Worm (Caenorhabditis elegans) whole organism, mixed stage, embryonic: ENCODE results near the gene srbc-76.

ENCODE experiments used
- M03D4.4 ChIP-seq: sonication (generic microtip); optimal IDR thresholded peaks from 2 replicates; lab custom pipeline; 2017; ENCODE audit warnings: mild to moderate bottlenecking, missing genetic modification characterization, missing compliant biosample characterization
- bed-3 ChIP-seq: fragments of 200-800 bp; sonication (Bioruptor generic); optimal IDR thresholded peaks from 3 replicates; lab custom pipeline; 2018; ENCODE audit warnings: mild to moderate bottlenecking, missing genetic modification characterization, moderate library complexity, missing compliant biosample characterization
- blmp-1 ChIP-seq: fragments of 150-350 bp; optimal IDR thresholded peaks from 2 replicates; lab custom pipeline; 2014; ENCODE audit warnings: missing biosample characterization, missing genetic modification characterization
- ceh-39 ChIP-seq: fragments of 150-350 bp; optimal IDR thresholded peaks from 2 replicates; lab custom pipeline; 2014; ENCODE audit warnings: missing biosample characterization, missing genetic modification characterization
- ceh-43 ChIP-seq: fragments of 200-800 bp; sonication (Bioruptor generic); optimal IDR thresholded peaks from 2 replicates; lab custom pipeline; 2018; ENCODE audit warnings: mild to moderate bottlenecking, missing genetic modification characterization, moderate library complexity, missing compliant biosample characterization
- ceh-83 ChIP-seq: fragments of 200-800 bp; sonication (Bioruptor generic); optimal IDR thresholded peaks from 2 replicates; lab custom pipeline; 2018; ENCODE audit warnings: mild to moderate bottlenecking, missing genetic modification characterization, missing compliant biosample characterization
- cnd-1 ChIP-seq: fragments of 200-800 bp; sonication (Bioruptor generic); optimal IDR thresholded peaks from 2 replicates; lab custom pipeline; 2018; ENCODE audit warnings: mild to moderate bottlenecking, missing genetic modification characterization, missing compliant biosample characterization
- drap-1 ChIP-seq: fragments of 200-800 bp; sonication (Bioruptor generic); optimal IDR thresholded peaks from 3 replicates; lab custom pipeline; 2018; ENCODE audit warnings: mild to moderate bottlenecking, missing genetic modification characterization, missing compliant biosample characterization
- elt-1 ChIP-seq: sonication (generic microtip); optimal IDR thresholded peaks from 2 replicates; lab custom pipeline; 2017; ENCODE audit warnings: missing genetic modification characterization, mild to moderate bottlenecking, missing compliant biosample characterization, antibody characterized with exemption, moderate library complexity, borderline replicate concordance; ENCODE audit not compliant: insufficient read depth
- flh-1 ChIP-seq: fragments of 200-800 bp; sonication (Bioruptor generic); optimal IDR thresholded peaks from 2 replicates; lab custom pipeline; 2018; ENCODE audit warnings: mild to moderate bottlenecking, missing genetic modification characterization, moderate library complexity, missing compliant biosample characterization
- ham-2 ChIP-seq: fragments of 200-800 bp; sonication (Bioruptor generic); optimal IDR thresholded peaks from 2 replicates; lab custom pipeline; 2018; ENCODE audit warnings: mild to moderate bottlenecking, missing genetic modification characterization, missing compliant biosample characterization
- lin-13 ChIP-seq: fragments of 150-350 bp; optimal IDR thresholded peaks from 2 replicates; lab custom pipeline; 2014; ENCODE audit warnings: missing biosample characterization, missing genetic modification characterization
- lin-32 ChIP-seq: fragments of 200-800 bp; sonication (Bioruptor generic); optimal IDR thresholded peaks from 2 replicates; lab custom pipeline; 2018; ENCODE audit warnings: mild to moderate bottlenecking, missing genetic modification characterization, missing compliant biosample characterization
- lsy-2 ChIP-seq: fragments of 150-350 bp; optimal IDR thresholded peaks from 2 replicates; lab custom pipeline; 2014; ENCODE audit warnings: missing biosample characterization, missing genetic modification characterization
- mep-1 ChIP-seq: fragments of 150-350 bp; optimal IDR thresholded peaks from 2 replicates; lab custom pipeline; 2017; ENCODE audit warnings: missing biosample characterization, missing genetic modification reagents, missing genetic modification characterization, inconsistent platforms
- mls-2 ChIP-seq: sonication (generic microtip); optimal IDR thresholded peaks from 2 replicates; lab custom pipeline; 2016; ENCODE audit warnings: mild to moderate bottlenecking, missing genetic modification characterization, moderate library complexity, missing compliant biosample characterization
- nhr-2 ChIP-seq: fragments of 150-350 bp; optimal IDR thresholded peaks from 2 replicates; lab custom pipeline; 2014; ENCODE audit warnings: missing biosample characterization, missing genetic modification characterization
- nhr-237 ChIP-seq: fragments of 150-350 bp; optimal IDR thresholded peaks from 2 replicates; lab custom pipeline; 2014; ENCODE audit warnings: missing biosample characterization, missing genetic modification characterization
- nhr-76 ChIP-seq: sonication (generic microtip); optimal IDR thresholded peaks from 2 replicates; lab custom pipeline; 2017; ENCODE audit warnings: missing biosample characterization, missing genetic modification characterization
- pha-4 ChIP-seq: fragments of 150-350 bp; optimal IDR thresholded peaks from 2 replicates; lab custom pipeline; 2018; ENCODE audit warnings: missing biosample characterization, missing genetic modification reagents, missing genetic modification characterization
- snpc-4 ChIP-seq: fragments of 150-350 bp; optimal IDR thresholded peaks from 2 replicates; lab custom pipeline; 2014; ENCODE audit warnings: missing biosample characterization, missing genetic modification characterization
- sptf-1 ChIP-seq: sonication (generic microtip); optimal IDR thresholded peaks from 2 replicates; lab custom pipeline; 2017; ENCODE audit warnings: mild to moderate bottlenecking, missing genetic modification characterization, moderate library complexity, missing compliant biosample characterization
- tbx-8 ChIP-seq: fragments of 200-800 bp; sonication (Bioruptor generic); optimal IDR thresholded peaks from 2 replicates; lab custom pipeline; 2018; ENCODE audit warnings: mild to moderate bottlenecking, missing genetic modification characterization, moderate library complexity, missing compliant biosample characterization
- unc-120 ChIP-seq: sonication (generic microtip); optimal IDR thresholded peaks from 2 replicates; lab custom pipeline; 2017; ENCODE audit warnings: missing genetic modification characterization, missing compliant biosample characterization; ENCODE audit not compliant: poor library complexity, severe bottlenecking
- unc-39 ChIP-seq: fragments of 150-350 bp; optimal IDR thresholded peaks from 2 replicates; lab custom pipeline; 2014; ENCODE audit warnings: missing biosample characterization, missing genetic modification characterization
- unc-62 ChIP-seq: fragments of 150-350 bp; optimal IDR thresholded peaks from 2 replicates; lab custom pipeline; 2014; ENCODE audit warnings: missing biosample characterization, missing genetic modification reagents, missing genetic modification characterization
- zip-8 ChIP-seq: fragments of 150-350 bp; optimal IDR thresholded peaks from 2 replicates; lab custom pipeline; 2014; ENCODE audit warnings: missing biosample characterization, missing genetic modification characterization
- ztf-11 ChIP-seq: fragments of 150-350 bp; optimal IDR thresholded peaks from 2 replicates; lab custom pipeline; 2014; ENCODE audit warnings: missing biosample characterization, missing genetic modification characterization

The srbc-76 gene

DNA sequence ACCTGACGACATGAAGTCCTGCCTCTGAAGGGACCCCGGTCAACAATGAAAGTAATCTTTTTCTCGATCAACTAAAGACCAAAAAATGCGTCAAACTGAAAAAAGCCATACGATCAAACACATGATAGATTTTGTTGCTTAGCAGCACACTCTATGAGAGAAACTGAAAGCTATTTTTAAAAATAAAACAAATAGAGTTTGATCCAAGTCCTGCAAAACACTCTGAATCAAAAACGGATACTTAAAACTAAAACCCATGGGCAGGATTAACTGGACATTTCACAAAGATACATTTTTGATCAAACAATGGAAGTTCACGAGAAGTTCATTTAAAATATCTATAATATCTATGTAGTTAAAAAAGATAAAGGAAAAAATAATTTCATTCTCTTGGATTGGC, 15.2 kb downstream of the srbc-76 start, which contains the start of gene T10H4.13:
Gene T10H4.13 (minus strand): TSS at position 101 of the 400 bp plus-strand sequence.
- TF ChIP-seq ceh-83 (GFP tag; lab: Kevin White, UChicago) (no peak), mep-1 (tag; lab: Kevin White, UChicago) (no peak), nhr-237 (no peak), lin-13 (tag; lab: Kevin White, UChicago) (no peak), bed-3 (GFP tag; lab: Kevin White, UChicago) (no peak), elt-1 (tag; lab: Kevin White, UChicago) (no peak), blmp-1 (tag; lab: Kevin White, UChicago) (no peak), nhr-76 (tag; lab: Kevin White, UChicago) (no peak), unc-62 (no peak), flh-1 (no peak), zip-8 (tag; lab: Kevin White, UChicago) (no peak), mls-2 (tag; lab: Kevin White, UChicago) (no peak), snpc-4 (tag; lab: Kevin White, UChicago) (no peak)

DNA sequence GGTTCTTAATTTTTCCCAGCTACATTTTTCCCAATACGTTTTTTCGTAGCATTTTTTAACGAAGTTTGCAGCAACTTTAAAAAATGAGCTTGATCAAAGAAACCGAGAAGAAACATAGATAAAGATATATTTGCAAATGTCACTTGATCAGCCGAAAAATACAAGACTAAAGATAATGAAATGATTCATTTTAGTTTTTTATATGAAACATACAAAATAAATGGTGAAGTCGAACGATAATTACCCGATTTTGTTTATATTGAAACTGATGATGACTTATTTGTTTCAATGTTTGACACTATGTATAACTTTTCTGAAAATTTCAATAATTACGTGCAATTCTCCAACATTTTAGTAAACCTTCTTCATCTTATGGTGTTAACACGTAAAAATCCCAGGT, 16.1 kb downstream of the srbc-76 start, which contains the start of gene srw-22:
Gene srw-22 (plus strand): TSS at position 301 of the 400 bp plus-strand sequence.
- TF ChIP-seq ham-2 (GFP tag; lab: Kevin White, UChicago) (no peak), unc-39 (tag; lab: Kevin White, UChicago) (no peak), M03D4.4 (tag; lab: Kevin White, UChicago) (no peak), nhr-237 (no peak), tbx-8 (GFP tag; lab: Kevin White, UChicago) (no peak)

DNA sequence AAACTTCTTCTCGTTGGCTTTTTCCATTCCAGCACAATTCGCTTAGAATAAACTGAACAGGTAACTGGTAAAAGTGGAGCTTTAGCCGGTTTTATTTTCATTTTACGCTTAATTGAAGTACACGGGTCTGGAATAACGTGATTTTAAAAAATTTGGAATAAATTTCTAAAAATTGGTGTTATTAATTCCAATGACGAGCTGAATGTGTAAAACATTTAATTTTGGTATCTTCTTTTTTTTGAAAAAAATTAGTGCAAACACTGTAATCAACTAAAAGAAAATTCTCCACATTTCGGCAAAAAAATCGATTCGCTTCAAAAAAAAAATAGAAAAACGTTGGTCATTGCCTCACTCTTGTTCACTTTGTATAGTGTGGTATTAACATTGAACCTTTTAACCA, 20.1 kb downstream of the srbc-76 start, which contains the start of gene T10H4.4:
Gene T10H4.4 (minus strand): TSS at position 101 of the 400 bp plus-strand sequence.
- TF ChIP-seq unc-62 (no peak), ceh-43 (GFP tag; lab: Kevin White, UChicago) (no peak)

- TF ChIP-seq mls-2 (tag; lab: Kevin White, UChicago) (no peak), ham-2 (GFP tag; lab: Kevin White, UChicago) (no peak), lin-32 (no peak)
Observed at ce11 chrV:15274757-15275156, 22.6 kb downstream of the srbc-76 start, which contains the start of gene srw-16. srw-16 (minus strand) TSS chrV:15274857.

ce11 chrV:15276915-15277314, 24.7 kb downstream of the srbc-76 start, which contains the start of gene srw-17:
srw-17 (minus strand) TSS chrV:15277015.
- TF ChIP-seq pha-4 (tag; lab: Kevin White, UChicago) (no peak), ceh-39 (tag; lab: Kevin White, UChicago) (no peak), ham-2 (GFP tag; lab: Kevin White, UChicago) (no peak), lin-32 (no peak), unc-120 (tag; lab: Kevin White, UChicago) (no peak), unc-39 (tag; lab: Kevin White, UChicago) (no peak), nhr-2 (no peak), ztf-11 (no peak), bed-3 (GFP tag; lab: Kevin White, UChicago) (no peak), blmp-1 (tag; lab: Kevin White, UChicago) (no peak), zip-8 (tag; lab: Kevin White, UChicago) (no peak)

- TF ChIP-seq M03D4.4 (tag; lab: Kevin White, UChicago), result no peak
- TF ChIP-seq lsy-2 (tag; lab: Kevin White, UChicago), result no peak
- TF ChIP-seq drap-1, result no peak
- TF ChIP-seq cnd-1, result no peak
- no peak for TF ChIP-seq sptf-1 (tag; lab: Kevin White, UChicago)
- no peak for TF ChIP-seq ceh-39 (tag; lab: Kevin White, UChicago)
- no peak for TF ChIP-seq unc-62
- TF ChIP-seq unc-39 (tag; lab: Kevin White, UChicago), result no peak
- no peak for TF ChIP-seq nhr-76 (tag; lab: Kevin White, UChicago)
Observed at ce11 chrV:15281279-15281949, 29.2 kb downstream of the srbc-76 start, which contains the start of the genes srw-19 and srx-51. srw-19 (minus strand) TSS chrV:15281379. srx-51 (plus strand) TSS chrV:15281899.
